Fruit fly (Drosophila melanogaster): ENCODE results near the gene CG2004.

Gene CG2004

dm6 chrX:8714064-8715046 lies at the start of gene CG2004, which contains the start of gene CG1785:
Gene CG2004, minus strand, starts transcription at chrX:8714924.
Gene CG1785, plus strand, starts transcription at chrX:8714936.
- TF ChIP-seq esn (GFP tag; optimal IDR thresholded peaks at IDR 0.05) = peak; percentile 93
- TF ChIP-seq CG1621 (tag; optimal IDR thresholded peaks at IDR 0.05) = peak; percentile 74
- TF ChIP-seq CG6163 (GFP tag; IDR thresholded peaks at IDR 0.05) = peak; percentile 94
- TF ChIP-seq CG34406 (GFP tag; optimal IDR thresholded peaks at IDR 0.05) = peak; percentile 83
- peak; percentile 66 for TF ChIP-seq CG6808 (GFP tag; optimal IDR thresholded peaks at IDR 0.05)
- TF ChIP-seq cyc (GFP tag; optimal IDR thresholded peaks at IDR 0.05) = peak; percentile 89
- TF ChIP-seq net (GFP tag; optimal IDR thresholded peaks at IDR 0.05) = peak; percentile 82
- peak; percentile 78 for TF ChIP-seq Eip78C (GFP tag)
- TF ChIP-seq CG6276 (GFP tag; optimal IDR thresholded peaks at IDR 0.05) = peak; percentile 76
- peak; percentile 82 for TF ChIP-seq CG11902 (GFP tag; optimal IDR thresholded peaks at IDR 0.05)
- peak; percentile 92 for TF ChIP-seq eg (GFP tag; IDR thresholded peaks at IDR 0.05)
- peak; percentile 84 for TF ChIP-seq Sox15 (GFP tag; optimal IDR thresholded peaks at IDR 0.05)
- TF ChIP-seq fkh (GFP tag; optimal IDR thresholded peaks at IDR 0.05) = peak; percentile 92
- peak; percentile 83 for TF ChIP-seq CG15336 (GFP tag; IDR thresholded peaks at IDR 0.05)
- peak; percentile 90 for TF ChIP-seq Hr39 (GFP tag; optimal IDR thresholded peaks at IDR 0.05)
- TF ChIP-seq CG9139 (GFP tag; optimal IDR thresholded peaks at IDR 0.05) = no peak
- peak; percentile 92 for TF ChIP-seq lz (GFP tag; optimal IDR thresholded peaks at IDR 0.05)
- TF ChIP-seq vri (GFP tag; optimal IDR thresholded peaks at IDR 0.05) = no peak
- peak; percentile 87 for TF ChIP-seq CG11294 (GFP tag; IDR thresholded peaks at IDR 0.05)
- no peak for TF ChIP-seq CG6854 (GFP tag; optimal IDR thresholded peaks at IDR 0.05)
- TF ChIP-seq Eip93F (GFP tag; optimal IDR thresholded peaks at IDR 0.05) = peak; percentile 73
- TF ChIP-seq Gug (GFP tag; IDR thresholded peaks at IDR 0.05) = peak; percentile 91
- TF ChIP-seq CG16779 (tag; optimal IDR thresholded peaks at IDR 0.05) = no peak
- TF ChIP-seq CG10631 (GFP tag; optimal IDR thresholded peaks at IDR 0.05) = peak; percentile 92
- peak; percentile 79 for TF ChIP-seq CG8632 (GFP tag; optimal IDR thresholded peaks at IDR 0.05)
- TF ChIP-seq Met (GFP tag; optimal IDR thresholded peaks at IDR 0.05) = peak; percentile 87
- TF ChIP-seq achi (GFP tag; optimal IDR thresholded peaks at IDR 0.05) = peak; percentile 91
- TF ChIP-seq Ets21C (GFP tag; optimal IDR thresholded peaks at IDR 0.05) = peak; percentile 84
- TF ChIP-seq Hr4 (GFP tag; optimal IDR thresholded peaks at IDR 0.05) = peak; percentile 86
- TF ChIP-seq dac (GFP tag; optimal IDR thresholded peaks at IDR 0.05) = peak; percentile 67
- TF ChIP-seq CG7368 (GFP tag; optimal IDR thresholded peaks at IDR 0.05) = peak; percentile 79
- peak; percentile 90 for TF ChIP-seq pdm3 (GFP tag; optimal IDR thresholded peaks at IDR 0.05)
- peak; percentile 91 for TF ChIP-seq CG3919 (GFP tag; optimal IDR thresholded peaks at IDR 0.05)
- TF ChIP-seq CG4318 (GFP tag; optimal IDR thresholded peaks at IDR 0.05) = peak; percentile 81
- peak; percentile 58 for TF ChIP-seq fd85E (GFP tag; optimal IDR thresholded peaks at IDR 0.05)
- peak; percentile 87 for TF ChIP-seq CG3032 (tag; optimal IDR thresholded peaks at IDR 0.05)
- TF ChIP-seq CG32006 (GFP tag; optimal IDR thresholded peaks at IDR 0.05) = peak; percentile 85
- peak; percentile 78 for TF ChIP-seq Lpt (GFP tag; optimal IDR thresholded peaks at IDR 0.05)
- TF ChIP-seq CG10669 (GFP tag; optimal IDR thresholded peaks at IDR 0.05) = peak; percentile 84
- TF ChIP-seq CG6792 (GFP tag; optimal IDR thresholded peaks at IDR 0.05) = peak; percentile 88
- peak; percentile 91 for TF ChIP-seq OdsH (GFP tag; optimal IDR thresholded peaks at IDR 0.05)
- TF ChIP-seq Sox14 (GFP tag; optimal IDR thresholded peaks at IDR 0.05) = peak; percentile 86
- TF ChIP-seq CG8319 (GFP tag; optimal IDR thresholded peaks at IDR 0.05) = peak; percentile 73
- peak; percentile 67 to 77 for TF ChIP-seq salr (GFP tag; optimal IDR thresholded peaks at IDR 0.05)
- TF ChIP-seq svp (GFP tag) = peak; percentile 88
- no peak for TF ChIP-seq dsx (GFP tag; optimal IDR thresholded peaks at IDR 0.05; ENCODE audit: poor library complexity, severe bottlenecking)
- TF ChIP-seq CG31627 (GFP tag; optimal IDR thresholded peaks at IDR 0.05) = peak; percentile 91
- peak; percentile 84 for TF ChIP-seq Eip75B (GFP tag; optimal IDR thresholded peaks at IDR 0.05)
- peak; percentile 84 for TF ChIP-seq Ets96B (tag; optimal IDR thresholded peaks at IDR 0.05)
- TF ChIP-seq CG11762 (GFP tag; optimal IDR thresholded peaks at IDR 0.05; ENCODE audit: insufficient read depth) = peak; percentile 82

Data from whole organism, prepupa.